Fruit fly (Drosophila melanogaster) whole organism, wandering third instar larva: ENCODE results near the gene Srp68.

Experiments
- CG32264 ChIP-seq: fragments of 200-800 bp; sonication (Bioruptor generic); optimal IDR thresholded peaks from 2 replicates; lab custom pipeline; 2016; ENCODE audit warnings: missing biosample characterization, missing genetic modification characterization
- CG9705 ChIP-seq: fragments of 200-800 bp; sonication (Bioruptor generic); optimal IDR thresholded peaks from 2 replicates; lab custom pipeline; 2018; ENCODE audit warnings: missing biosample characterization, mild to moderate bottlenecking, missing genetic modification characterization
- CrebA ChIP-seq: fragments of 200-800 bp; sonication (Bioruptor generic); optimal IDR thresholded peaks from 2 replicates; lab custom pipeline; 2016; ENCODE audit warnings: missing biosample characterization, mild to moderate bottlenecking, missing genetic modification characterization, borderline replicate concordance
- Dfd ChIP-seq: fragments of >200 bp; optimal IDR thresholded peaks from 2 replicates; lab custom pipeline; 2017; ENCODE audit warnings: missing biosample characterization, missing genetic modification characterization
- Dif ChIP-seq: fragments of 200-275, 200-300 bp; sonication (Bioruptor generic); optimal IDR thresholded peaks from 2 replicates; lab custom pipeline; 2018; ENCODE audit warnings: missing biosample characterization, missing genetic modification characterization; ENCODE audit not compliant: partially characterized antibody
- GATAd ChIP-seq: sonication (Bioruptor generic); optimal IDR thresholded peaks from 2 replicates; lab custom pipeline; 2016; ENCODE audit warnings: missing biosample characterization, missing genetic modification characterization
- HLH106 ChIP-seq: fragments of 200-800 bp; optimal IDR thresholded peaks from 3 replicates; lab custom pipeline; 2019; ENCODE audit warnings: missing biosample characterization, mild to moderate bottlenecking, missing genetic modification characterization, moderate library complexity
- Hr78 ChIP-seq: fragments of >200 bp; optimal IDR thresholded peaks from 2 replicates; lab custom pipeline; 2017; ENCODE audit warnings: missing biosample characterization, missing genetic modification characterization
- Hr83 ChIP-seq: fragments of 200-300 bp; sonication (Bioruptor generic); optimal IDR thresholded peaks from 2 replicates; lab custom pipeline; 2016; ENCODE audit warnings: missing biosample characterization, mild to moderate bottlenecking, missing genetic modification characterization, moderate library complexity; ENCODE audit not compliant: poor library complexity, severe bottlenecking
- Jra ChIP-seq: sonication (Bioruptor generic); optimal IDR thresholded peaks from 2 replicates; lab custom pipeline; 2016; ENCODE audit warnings: missing biosample characterization, missing genetic modification characterization
- Mio ChIP-seq: sonication (Bioruptor generic); optimal IDR thresholded peaks from 2 replicates; lab custom pipeline; 2016; ENCODE audit warnings: missing biosample characterization, missing genetic modification characterization
- Myc ChIP-seq: fragments of >200 bp; optimal IDR thresholded peaks from 2 replicates; lab custom pipeline; 2017
- N ChIP-seq: fragments of >200 bp; optimal IDR thresholded peaks from 2 replicates; lab custom pipeline; 2018; ENCODE audit warnings: missing biosample characterization, missing external identifiers, missing genetic modification characterization
- OdsH ChIP-seq: fragments of 200-800 bp; sonication (Bioruptor generic); optimal IDR thresholded peaks from 2 replicates; lab custom pipeline; 2016; ENCODE audit warnings: missing biosample characterization, mild to moderate bottlenecking, missing genetic modification characterization
- Rel ChIP-seq, 2 experiments: fragments of 200-800 bp; sonication (Bioruptor generic) in 1 of 2; optimal IDR thresholded peaks; 2 replicates in 1 of 2; 3 replicates in 1 of 2; lab custom pipeline; 2016 to 2019; ENCODE audit warnings: mild to moderate bottlenecking in 2 of 2, missing biosample characterization in 2 of 2, missing genetic modification characterization in 2 of 2, moderate library complexity in 1 of 2
- Sp1 ChIP-seq: fragments of 200-800 bp; sonication (Bioruptor generic); optimal IDR thresholded peaks from 3 replicates; lab custom pipeline; 2019; ENCODE audit warnings: missing biosample characterization, mild to moderate bottlenecking, missing genetic modification characterization, moderate library complexity
- Vsx2 ChIP-seq: fragments of 200-300, 225-300 bp; sonication (Bioruptor generic); optimal IDR thresholded peaks from 2 replicates; lab custom pipeline; 2018; ENCODE audit warnings: missing biosample characterization, missing genetic modification characterization; ENCODE audit not compliant: partially characterized antibody
- br ChIP-seq: fragments of 200-800 bp; sonication (Bioruptor generic); optimal IDR thresholded peaks from 2 replicates; lab custom pipeline; 2016; ENCODE audit warnings: missing biosample characterization, missing genetic modification characterization
- brk ChIP-seq: fragments of 200-800 bp; sonication (Bioruptor generic); optimal IDR thresholded peaks from 2 replicates; lab custom pipeline; 2016; ENCODE audit warnings: missing biosample characterization, mild to moderate bottlenecking, missing genetic modification characterization
- dl ChIP-seq, 2 experiments: fragments of 175-275, 200-275 bp in 1 of 2; fragments of 200-275 bp in 1 of 2; sonication (Bioruptor generic); optimal IDR thresholded peaks; lab custom pipeline; 2018; ENCODE audit warnings: mild to moderate bottlenecking in 2 of 2, missing biosample characterization in 2 of 2, missing genetic modification characterization in 2 of 2, moderate library complexity in 2 of 2; ENCODE audit not compliant: partially characterized antibody in 2 of 2, insufficient read depth in 1 of 2
- dsf ChIP-seq: sonication (Bioruptor generic); optimal IDR thresholded peaks from 2 replicates; lab custom pipeline; 2016; ENCODE audit warnings: missing biosample characterization, missing genetic modification characterization, borderline replicate concordance
- ey ChIP-seq: fragments of 200-800 bp; sonication (Bioruptor generic); optimal IDR thresholded peaks from 2 replicates; lab custom pipeline; 2016; ENCODE audit warnings: missing biosample characterization, missing genetic modification characterization
- foxo ChIP-seq, 2 experiments: fragments of 200-800 bp; sonication (Bioruptor generic); optimal IDR thresholded peaks; 2 replicates in 1 of 2; 3 replicates in 1 of 2; lab custom pipeline; 2016 to 2017; ENCODE audit warnings: missing biosample characterization in 2 of 2, missing genetic modification characterization in 2 of 2
- fru ChIP-seq: fragments of 200-800 bp; sonication (Bioruptor generic); optimal IDR thresholded peaks from 3 replicates; lab custom pipeline; 2016; ENCODE audit warnings: missing biosample characterization, mild to moderate bottlenecking, missing genetic modification characterization
- h ChIP-seq: fragments of 200-800 bp; sonication (Bioruptor generic); optimal IDR thresholded peaks from 3 replicates; lab custom pipeline; 2016; ENCODE audit warnings: missing biosample characterization, mild to moderate bottlenecking, missing genetic modification characterization
- jim ChIP-seq: fragments of 175-275, 200-325 bp; sonication (Bioruptor generic); optimal IDR thresholded peaks from 2 replicates; lab custom pipeline; 2016; ENCODE audit warnings: missing biosample characterization, mild to moderate bottlenecking, missing genetic modification characterization
- lola ChIP-seq: fragments of >200 bp; optimal IDR thresholded peaks from 2 replicates; lab custom pipeline; 2017; ENCODE audit warnings: missing biosample characterization, missing genetic modification characterization
- pan ChIP-seq: fragments of >200 bp; optimal IDR thresholded peaks from 2 replicates; lab custom pipeline; 2017
- rgr ChIP-seq: fragments of 200-800 bp; sonication (Bioruptor generic); optimal IDR thresholded peaks from 3 replicates; lab custom pipeline; 2016; ENCODE audit warnings: missing biosample characterization, mild to moderate bottlenecking, missing genetic modification characterization
- sage ChIP-seq: fragments of 200-800 bp; sonication (Bioruptor generic); optimal IDR thresholded peaks from 2 replicates; lab custom pipeline; 2016; ENCODE audit warnings: missing biosample characterization, mild to moderate bottlenecking, missing genetic modification characterization
- sv ChIP-seq: fragments of 200-800 bp; sonication (Bioruptor generic); optimal IDR thresholded peaks from 3 replicates; lab custom pipeline; 2016; ENCODE audit warnings: missing biosample characterization, missing genetic modification characterization
- tai ChIP-seq: sonication (Bioruptor generic); optimal IDR thresholded peaks from 2 replicates; lab custom pipeline; 2016; ENCODE audit warnings: missing biosample characterization, missing genetic modification characterization
- usp ChIP-seq: fragments of >200 bp; optimal IDR thresholded peaks from 2 replicates; lab custom pipeline; 2017; ENCODE audit warnings: missing biosample characterization, missing genetic modification characterization
- woc ChIP-seq: sonication (Bioruptor generic); optimal IDR thresholded peaks from 2 replicates; lab custom pipeline; 2016; ENCODE audit warnings: missing biosample characterization, mild to moderate bottlenecking, missing genetic modification characterization

Gene Srp68

dm6 chr3L:8997686-8998239 lies 22.9 kb downstream of the Srp68 start, which contains the start of the genes smg and CG5087:
smg (minus strand) TSS chr3L:8997989.
CG5087 (plus strand) TSS chr3L:8998184.
- TF ChIP-seq dl (GFP tag; optimal IDR thresholded peaks at IDR 0.05; lab: Kevin White, UChicago; ENCODE audit: insufficient read depth in 1 of 2, partially characterized antibody in 2 of 2) (peak in 1 of 2 experiments; percentile 9), foxo (GFP tag; optimal IDR thresholded peaks at IDR 0.05; lab: Kevin White, UChicago) (peak in 1 of 2 experiments; percentile 19), CG9705 (GFP tag; lab: Kevin White, UChicago) (no peak), CrebA (GFP tag; lab: Kevin White, UChicago) (no peak), dsf (GFP tag; lab: Kevin White, UChicago) (no peak), h (peak; percentile 5), Dif (GFP tag; lab: Kevin White, UChicago) (no peak), CG32264 (GFP tag; lab: Kevin White, UChicago) (no peak), usp (GFP tag; lab: Kevin White, UChicago) (no peak), fru (no peak), Rel (GFP tag; optimal IDR thresholded peaks at IDR 0.05; lab: Kevin White, UChicago) (no peak), Rel (tag; optimal IDR thresholded peaks at IDR 0.05; lab: Kevin White, UChicago) (peak; percentile 66), HLH106 (peak; percentile 3), OdsH (GFP tag; lab: Kevin White, UChicago) (no peak), pan (lab: Kevin White, UChicago) (no peak), Myc (lab: Kevin White, UChicago) (peak; percentile 74), brk (no peak), Mio (no peak), sv (GFP tag; lab: Kevin White, UChicago) (no peak), Hr83 (GFP tag; lab: Kevin White, UChicago) (peak; percentile 37), rgr (peak; percentile 31), Dfd (GFP tag; lab: Kevin White, UChicago) (no peak)

DNA sequence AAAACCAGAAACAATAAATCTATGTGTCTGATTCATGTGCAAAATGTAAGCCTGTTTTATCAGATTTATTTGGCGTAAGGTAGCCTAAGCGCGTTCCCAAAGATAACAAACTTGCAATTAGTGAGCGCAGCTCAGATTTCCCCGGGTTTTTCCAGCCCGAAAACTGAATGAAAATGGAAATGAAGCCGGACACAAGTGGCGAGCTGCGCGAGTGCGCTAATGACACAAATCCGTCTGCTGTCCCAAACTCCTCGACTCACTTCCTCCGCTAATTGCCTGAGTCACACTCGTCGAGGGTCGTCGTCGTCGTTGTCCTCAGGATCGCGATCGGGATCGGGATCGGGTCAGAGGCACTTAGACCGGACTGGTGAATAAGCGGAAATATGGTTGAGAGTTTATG lies 27.7 kb downstream of the Srp68 start:
- no peak for TF ChIP-seq brk
- TF ChIP-seq GATAd = no peak
- no peak for TF ChIP-seq ey (GFP tag; lab: Kevin White, UChicago)
- no peak for TF ChIP-seq Hr78
- no peak for TF ChIP-seq pan (lab: Kevin White, UChicago)
- TF ChIP-seq sage (GFP tag; lab: Kevin White, UChicago) = no peak
- TF ChIP-seq Jra = no peak
- TF ChIP-seq h = no peak
- no peak for TF ChIP-seq Mio
- TF ChIP-seq N (GFP tag; lab: Kevin White, UChicago) = no peak
- TF ChIP-seq Dfd (GFP tag; lab: Kevin White, UChicago) = no peak
- no peak for TF ChIP-seq woc (GFP tag; lab: Kevin White, UChicago)
- no peak for TF ChIP-seq usp (GFP tag; lab: Kevin White, UChicago)
- TF ChIP-seq br (GFP tag; lab: Kevin White, UChicago) = no peak
- no peak for TF ChIP-seq Vsx2 (GFP tag; lab: Kevin White, UChicago)
- TF ChIP-seq, all 38 proteins: peak for 0

dm6 chr3L:9003369-9003768 lies 28.5 kb downstream of the Srp68 start:
- no peak for TF ChIP-seq Rel (GFP tag; optimal IDR thresholded peaks at IDR 0.05; lab: Kevin White, UChicago)
- TF ChIP-seq Rel (tag; optimal IDR thresholded peaks at IDR 0.05; lab: Kevin White, UChicago) = no peak
- TF ChIP-seq HLH106 = no peak
- no peak for TF ChIP-seq lola (GFP tag; lab: Kevin White, UChicago)
- TF ChIP-seq sv (GFP tag; lab: Kevin White, UChicago) = no peak
- TF ChIP-seq CG32264 (GFP tag; lab: Kevin White, UChicago) = no peak
- no peak for TF ChIP-seq sage (GFP tag; lab: Kevin White, UChicago)
- TF ChIP-seq ey (GFP tag; lab: Kevin White, UChicago) = no peak
- TF ChIP-seq dsf (GFP tag; lab: Kevin White, UChicago) = no peak
- no peak for TF ChIP-seq foxo (GFP tag; optimal IDR thresholded peaks at IDR 0.05; lab: Kevin White, UChicago)
- no peak for TF ChIP-seq Hr83 (GFP tag; lab: Kevin White, UChicago)
- TF ChIP-seq rgr = no peak
- no peak for TF ChIP-seq fru
- TF ChIP-seq jim (GFP tag; lab: Kevin White, UChicago) = no peak
- no peak for TF ChIP-seq Sp1 (GFP tag; lab: Kevin White, UChicago)
- no peak for TF ChIP-seq usp (GFP tag; lab: Kevin White, UChicago)
- TF ChIP-seq tai (GFP tag; lab: Kevin White, UChicago) = no peak
